Worm (Caenorhabditis elegans) whole organism, young adult: ENCODE results near the gene Y44A6D.7.
A peak's percentile ranks its signal among the peaks of the same experiment; 100 is the strongest.

ENCODE experiments used
- C17E4.6 ChIP-seq: fragments of 200-800 bp; sonication (Bioruptor generic); IDR thresholded peaks from 2 replicates; pipeline ENCODE4 v1.3.6; 2022; ENCODE audit warnings: missing genetic modification reagents, missing genetic modification characterization, missing compliant biosample characterization
- D2030.7 ChIP-seq: fragments of 200-800 bp; sonication (Bioruptor generic); IDR thresholded peaks from 2 replicates; pipeline ENCODE4 v1.3.6; 2022; ENCODE audit warnings: missing genetic modification reagents, missing genetic modification characterization, missing compliant biosample characterization
- F10E7.11 ChIP-seq: sonication (generic microtip); optimal IDR thresholded peaks from 2 replicates; lab custom pipeline; 2017; ENCODE audit warnings: mild to moderate bottlenecking, missing genetic modification characterization, moderate library complexity, missing compliant biosample characterization
- F49E8.2 ChIP-seq: sonication (generic microtip); optimal IDR thresholded peaks from 3 replicates; lab custom pipeline; 2017; ENCODE audit warnings: missing genetic modification characterization, mild to moderate bottlenecking, missing compliant biosample characterization, antibody characterized with exemption, moderate library complexity; ENCODE audit not compliant: insufficient read depth
- K12H6.12 ChIP-seq: fragments of 200-800 bp; sonication (Bioruptor generic); optimal IDR thresholded peaks from 2 replicates; lab custom pipeline; 2018; ENCODE audit warnings: mild to moderate bottlenecking, missing genetic modification characterization, missing compliant biosample characterization
- Y56A3A.18 ChIP-seq: fragments of 200-800 bp; sonication (Bioruptor generic); IDR thresholded peaks from 2 replicates; pipeline ENCODE4 v1.3.6; 2022; ENCODE audit warnings: missing genetic modification reagents, missing genetic modification characterization, missing compliant biosample characterization
- Y67H2A.10 ChIP-seq: fragments of 200-800 bp; sonication (Bioruptor generic); conservative IDR thresholded peaks from 2 replicates; pipeline ENCODE4 v1.3.6; 2022; ENCODE audit warnings: missing genetic modification reagents, missing genetic modification characterization, missing compliant biosample characterization
- ZK185.1 ChIP-seq: sonication (generic microtip); optimal IDR thresholded peaks from 2 replicates; lab custom pipeline; 2016; ENCODE audit warnings: mild to moderate bottlenecking, missing genetic modification characterization, missing compliant biosample characterization; ENCODE audit not compliant: poor library complexity, severe bottlenecking
- ama-1 ChIP-seq, 3 experiments: fragments of 150-350 bp in 1 of 3; sonication (generic microtip) in 2 of 3; optimal IDR thresholded peaks; 2 replicates each; lab custom pipeline; 2014 to 2018; ENCODE audit warnings: missing biosample characterization in 2 of 3, missing genetic modification characterization in 2 of 3, missing genetic modification reagents in 2 of 3
- attf-5 ChIP-seq: fragments of 200-800 bp; sonication (Bioruptor generic); optimal IDR thresholded peaks from 2 replicates; lab custom pipeline; 2018; ENCODE audit warnings: mild to moderate bottlenecking, missing genetic modification characterization, missing compliant biosample characterization
- attf-6 ChIP-seq: fragments of 200-800 bp; sonication (Bioruptor generic); IDR thresholded peaks from 2 replicates; pipeline ENCODE4 v1.3.6; 2022; ENCODE audit warnings: missing genetic modification reagents, missing genetic modification characterization, missing compliant biosample characterization
- bed-2 ChIP-seq: fragments of 200-800 bp; sonication (Bioruptor generic); IDR thresholded peaks from 2 replicates; pipeline ENCODE4 v1.3.6; 2022; ENCODE audit warnings: missing genetic modification reagents, missing genetic modification characterization, missing compliant biosample characterization
- cebp-1 ChIP-seq, 2 experiments: fragments of 200-800 bp in 1 of 2; sonication (Bioruptor generic) in 1 of 2; sonication (generic microtip) in 1 of 2; IDR thresholded peaks in 1 of 2; optimal IDR thresholded peaks in 1 of 2; 2 replicates each; pipeline versions ENCODE4 v1.3.6 to Lab custom; 2017 to 2022; ENCODE audit warnings: missing compliant biosample characterization in 2 of 2, missing genetic modification characterization in 2 of 2, mild to moderate bottlenecking in 1 of 2, missing genetic modification reagents in 1 of 2, moderate library complexity in 1 of 2
- cebp-2 ChIP-seq: fragments of 200-800 bp; sonication (Bioruptor generic); IDR thresholded peaks from 2 replicates; pipeline ENCODE4 v1.3.6; 2022; ENCODE audit warnings: missing genetic modification characterization, missing compliant biosample characterization
- ceh-27 ChIP-seq: fragments of 200-800 bp; sonication (Bioruptor generic); optimal IDR thresholded peaks from 2 replicates; lab custom pipeline; 2018; ENCODE audit warnings: mild to moderate bottlenecking, missing genetic modification characterization, moderate library complexity, missing compliant biosample characterization
- ceh-58 ChIP-seq: fragments of 200-800 bp; sonication (Bioruptor generic); IDR thresholded peaks from 2 replicates; pipeline ENCODE4 v1.3.6; 2022; ENCODE audit warnings: missing genetic modification characterization, missing compliant biosample characterization
- ceh-79 ChIP-seq: sonication (generic microtip); optimal IDR thresholded peaks from 2 replicates; lab custom pipeline; 2017; ENCODE audit warnings: mild to moderate bottlenecking, missing genetic modification characterization, missing compliant biosample characterization
- die-1 ChIP-seq: sonication (generic microtip); optimal IDR thresholded peaks from 2 replicates; lab custom pipeline; 2016; ENCODE audit warnings: missing genotype, mild to moderate bottlenecking, missing genetic modification characterization, missing compliant biosample characterization
- dox-1 ChIP-seq: fragments of 200-800 bp; sonication (Bioruptor generic); IDR thresholded peaks from 2 replicates; pipeline ENCODE4 v1.3.6; 2022; ENCODE audit warnings: missing genetic modification reagents, missing genetic modification characterization, missing compliant biosample characterization
- egrh-3 ChIP-seq: fragments of 200-800 bp; sonication (Bioruptor generic); IDR thresholded peaks from 2 replicates; pipeline ENCODE4 v1.3.6; 2022; ENCODE audit warnings: missing genetic modification reagents, missing genetic modification characterization, missing compliant biosample characterization
- ekl-4 ChIP-seq: fragments of 200-800 bp; sonication (Bioruptor generic); IDR thresholded peaks from 2 replicates; pipeline ENCODE4 v1.3.6; 2022; ENCODE audit warnings: missing genetic modification reagents, missing genetic modification characterization, missing compliant biosample characterization
- hlh-12 ChIP-seq: sonication (generic microtip); optimal IDR thresholded peaks from 2 replicates; lab custom pipeline; 2016; ENCODE audit warnings: missing genetic modification characterization, missing compliant biosample characterization
- hmg-1.2 ChIP-seq: fragments of 200-800 bp; sonication (Bioruptor generic); IDR thresholded peaks from 2 replicates; pipeline ENCODE4 v1.3.6; 2022; ENCODE audit warnings: missing genetic modification reagents, missing genetic modification characterization, missing compliant biosample characterization
- hsf-1 ChIP-seq: fragments of 200-800 bp; sonication (Bioruptor generic); IDR thresholded peaks from 2 replicates; pipeline ENCODE4 v1.3.6; 2022; ENCODE audit warnings: missing genetic modification reagents, missing genetic modification characterization, missing compliant biosample characterization
- let-607 ChIP-seq, 2 experiments: fragments of 200-800 bp in 1 of 2; sonication (Bioruptor generic) in 1 of 2; sonication (generic microtip) in 1 of 2; optimal IDR thresholded peaks; 2 replicates each; lab custom pipeline; 2016 to 2018; ENCODE audit warnings: mild to moderate bottlenecking in 2 of 2, missing compliant biosample characterization in 2 of 2, missing genetic modification characterization in 2 of 2, moderate library complexity in 2 of 2, missing genotype in 1 of 2
- lin-26 ChIP-seq: fragments of 200-800 bp; sonication (Bioruptor generic); IDR thresholded peaks from 2 replicates; pipeline ENCODE4 v1.3.6; 2022; ENCODE audit warnings: missing genetic modification reagents, missing genetic modification characterization, missing compliant biosample characterization
- lin-35 ChIP-seq, 3 experiments: fragments of 150-350 bp in 2 of 3; sonication (generic microtip) in 1 of 3; optimal IDR thresholded peaks; 2 replicates each; lab custom pipeline; 2014 to 2018; ENCODE audit warnings: missing biosample characterization in 3 of 3, missing genetic modification characterization in 3 of 3, missing genetic modification reagents in 3 of 3
- lin-40 ChIP-seq: sonication (generic microtip); optimal IDR thresholded peaks from 2 replicates; lab custom pipeline; 2016; ENCODE audit warnings: missing genetic modification characterization, mild to moderate bottlenecking, missing compliant biosample characterization, missing genotype, missing genetic modification reagents
- lir-1 ChIP-seq: fragments of 200-800 bp; sonication (Bioruptor generic); conservative IDR thresholded peaks from 2 replicates; pipeline ENCODE4 v1.3.6; 2022; ENCODE audit warnings: missing genetic modification reagents, missing genetic modification characterization, missing compliant biosample characterization
- madf-3 ChIP-seq: fragments of 200-800 bp; sonication (Bioruptor generic); IDR thresholded peaks from 2 replicates; pipeline ENCODE4 v1.3.6; 2022; ENCODE audit warnings: missing genetic modification reagents, missing genetic modification characterization, missing compliant biosample characterization
- mcd-1 ChIP-seq: fragments of 200-800 bp; sonication (Bioruptor generic); IDR thresholded peaks from 2 replicates; pipeline ENCODE4 v1.3.6; 2022; ENCODE audit warnings: missing genetic modification reagents, missing genetic modification characterization, missing compliant biosample characterization
- nhr-80 ChIP-seq: sonication (generic microtip); optimal IDR thresholded peaks from 2 replicates; lab custom pipeline; 2016; ENCODE audit warnings: missing genetic modification characterization, missing compliant biosample characterization
- pha-4 ChIP-seq: fragments of 150-350 bp; sonication (generic microtip); optimal IDR thresholded peaks from 2 replicates; lab custom pipeline; 2014; ENCODE audit warnings: missing biosample characterization, missing genetic modification reagents, missing genetic modification characterization
- repo-1 ChIP-seq: sonication (generic microtip); optimal IDR thresholded peaks from 2 replicates; lab custom pipeline; 2017; ENCODE audit warnings: mild to moderate bottlenecking, missing genetic modification characterization, missing compliant biosample characterization
- snpc-1.3 ChIP-seq: sonication (generic microtip); optimal IDR thresholded peaks from 2 replicates; lab custom pipeline; 2017; ENCODE audit warnings: missing genetic modification characterization, mild to moderate bottlenecking, missing compliant biosample characterization, antibody characterized with exemption, moderate library complexity, missing genotype, missing genetic modification reagents; ENCODE audit not compliant: insufficient read depth
- somi-1 ChIP-seq: fragments of 200-800 bp; sonication (Bioruptor generic); optimal IDR thresholded peaks from 2 replicates; lab custom pipeline; 2018; ENCODE audit warnings: mild to moderate bottlenecking, missing genetic modification characterization, missing compliant biosample characterization
- tbp1 ChIP-seq: fragments of 200-800 bp; sonication (Bioruptor generic); optimal IDR thresholded peaks from 2 replicates; lab custom pipeline; 2018; ENCODE audit warnings: mild to moderate bottlenecking, missing genetic modification characterization, missing compliant biosample characterization
- tlf-1 ChIP-seq: fragments of 200-800 bp; sonication (Bioruptor generic); optimal IDR thresholded peaks from 2 replicates; lab custom pipeline; 2018; ENCODE audit warnings: mild to moderate bottlenecking, missing genetic modification characterization, missing compliant biosample characterization
- unc-62 ChIP-seq: fragments of 150-350 bp; optimal IDR thresholded peaks from 2 replicates; lab custom pipeline; 2014; ENCODE audit warnings: missing biosample characterization, missing genetic modification reagents, missing genetic modification characterization
- zfh-2 ChIP-seq: fragments of 200-800 bp; sonication (Bioruptor generic); conservative IDR thresholded peaks from 2 replicates; pipeline ENCODE4 v1.3.6; 2022; ENCODE audit warnings: missing genetic modification reagents, missing genetic modification characterization, missing compliant biosample characterization

Gene Y44A6D.7

ce11 chrV:20828820-20829219 lies 14.3 kb downstream of the Y44A6D.7 start, which contains the start of gene sbt-1:
TSS of gene sbt-1 (minus strand) at chrV:20828881.
- peak; percentile 32 for TF ChIP-seq lir-1 (GFP tag; lab: Robert Waterston, UW)
- peak; percentile 6 for TF ChIP-seq ceh-27 (GFP tag; lab: Kevin White, UChicago)
- TF ChIP-seq bed-2 (GFP tag; lab: Robert Waterston, UW): 0 out of 2 replicates have a peak, but pooled peaks have one; percentile 15
- peak; percentile 37 for TF ChIP-seq ZK185.1 (tag; lab: Kevin White, UChicago)
- 0 out of 2 replicates have a peak, but pooled peaks have one; percentile 7 for TF ChIP-seq egrh-3 (GFP tag; lab: Robert Waterston, UW)
- peak; percentile 64 for TF ChIP-seq zfh-2 (GFP tag; lab: Robert Waterston, UW)
- TF ChIP-seq ceh-58 (GFP tag; lab: Robert Waterston, UW): no peak
- peak; percentile 45; the same call in 1 of the 2 replicates for TF ChIP-seq mcd-1
- peak; percentile 58 for TF ChIP-seq K12H6.12 (tag; lab: Kevin White, UChicago)
- TF ChIP-seq die-1 (tag; lab: Kevin White, UChicago): no peak
- TF ChIP-seq attf-5 (GFP tag; lab: Kevin White, UChicago): peak; percentile 13
- no peak for TF ChIP-seq ama-1 (optimal IDR thresholded peaks at IDR 0.05; lab: Kevin White, UChicago)
- TF ChIP-seq ama-1 (GFP tag; optimal IDR thresholded peaks at IDR 0.05; lab: Kevin White, UChicago): no peak

DNA sequence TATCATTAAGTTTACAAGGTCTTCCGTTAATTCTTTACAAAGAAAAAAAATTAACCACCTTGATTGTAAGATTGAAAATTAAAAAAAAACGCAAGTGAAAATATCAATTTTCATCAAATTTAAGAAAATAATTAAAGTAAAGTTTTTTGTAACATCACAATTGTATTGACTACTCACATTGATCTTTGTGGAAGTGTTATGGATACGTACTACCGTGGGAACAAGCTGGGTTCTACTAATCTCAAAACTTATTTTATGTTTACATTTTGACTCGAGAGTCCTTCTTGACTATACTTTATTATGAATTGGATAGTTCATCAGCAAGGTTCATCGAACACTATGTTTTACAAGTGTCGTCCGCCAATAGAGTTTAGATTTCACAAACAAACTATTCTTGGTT lies 15.0 kb downstream of the Y44A6D.7 start, which contains the start of gene num-1:
Gene num-1, plus strand, starts transcription at position 301 of the 400 bp plus-strand sequence.
- TF ChIP-seq F10E7.11 (tag; lab: Kevin White, UChicago) (no peak), lin-40 (tag; lab: Kevin White, UChicago) (no peak), ekl-4 (GFP tag; lab: Robert Waterston, UW) (no peak), tlf-1 (GFP tag; lab: Kevin White, UChicago) (no peak), ZK185.1 (tag; lab: Kevin White, UChicago) (no peak), Y56A3A.18 (GFP tag; lab: Robert Waterston, UW) (no peak), attf-6 (GFP tag; lab: Robert Waterston, UW) (no peak), C17E4.6 (GFP tag; lab: Robert Waterston, UW) (no peak), tbp1 (GFP tag; lab: Kevin White, UChicago) (no peak), repo-1 (no peak)

- no peak for TF ChIP-seq D2030.7 (GFP tag; lab: Robert Waterston, UW)
- TF ChIP-seq dox-1 (GFP tag; lab: Robert Waterston, UW): no peak
- TF ChIP-seq nhr-80 (tag; lab: Kevin White, UChicago): peak; percentile 29
- peak; percentile 70 to 89 for TF ChIP-seq let-607 (tag; optimal IDR thresholded peaks at IDR 0.05; lab: Kevin White, UChicago)
- no peak for TF ChIP-seq ceh-79
- no peak for TF ChIP-seq lin-35 (GFP tag; optimal IDR thresholded peaks at IDR 0.05; lab: Kevin White, UChicago)
Observed at ce11 chrV:20830409-20830808, 15.9 kb downstream of the Y44A6D.7 start.

- no peak for TF ChIP-seq somi-1
- TF ChIP-seq ZK185.1 (tag; lab: Kevin White, UChicago): peak; percentile 17
- no peak for TF ChIP-seq Y67H2A.10 (GFP tag; lab: Robert Waterston, UW)
- no peak for TF ChIP-seq Y56A3A.18 (GFP tag; lab: Robert Waterston, UW)
- TF ChIP-seq hlh-12 (tag; lab: Kevin White, UChicago): no peak
- TF ChIP-seq hmg-1.2 (GFP tag; lab: Robert Waterston, UW): peak; percentile 84
- no peak for TF ChIP-seq hsf-1 (GFP tag; lab: Robert Waterston, UW)
- no peak for TF ChIP-seq madf-3
- peak; percentile 2 for TF ChIP-seq pha-4 (tag; lab: Kevin White, UChicago)
- peak; percentile 97 for TF ChIP-seq nhr-80 (tag; lab: Kevin White, UChicago)
- peak; percentile 57 for TF ChIP-seq attf-5 (GFP tag; lab: Kevin White, UChicago)
- no peak for TF ChIP-seq cebp-2 (GFP tag; lab: Robert Waterston, UW)
- TF ChIP-seq F49E8.2 (tag; lab: Kevin White, UChicago): no peak
- no peak for TF ChIP-seq unc-62 (GFP tag; lab: Kevin White, UChicago)
- no peak for TF ChIP-seq cebp-1 (GFP tag; IDR thresholded peaks at IDR 0.05; lab: Robert Waterston, UW)
- peak; percentile 46 for TF ChIP-seq cebp-1 (tag; optimal IDR thresholded peaks at IDR 0.05; lab: Kevin White, UChicago)
- no peak for TF ChIP-seq snpc-1.3 (tag; lab: Kevin White, UChicago)
- no peak for TF ChIP-seq let-607 (tag; optimal IDR thresholded peaks at IDR 0.05; lab: Kevin White, UChicago)
- no peak for TF ChIP-seq lin-26 (GFP tag; lab: Robert Waterston, UW)
Observed at ce11 chrV:20831867-20832266, 17.3 kb downstream of the Y44A6D.7 start.
